Worm (Caenorhabditis elegans): Measurements from ENCODE around the gene rab-33.

DNA sequence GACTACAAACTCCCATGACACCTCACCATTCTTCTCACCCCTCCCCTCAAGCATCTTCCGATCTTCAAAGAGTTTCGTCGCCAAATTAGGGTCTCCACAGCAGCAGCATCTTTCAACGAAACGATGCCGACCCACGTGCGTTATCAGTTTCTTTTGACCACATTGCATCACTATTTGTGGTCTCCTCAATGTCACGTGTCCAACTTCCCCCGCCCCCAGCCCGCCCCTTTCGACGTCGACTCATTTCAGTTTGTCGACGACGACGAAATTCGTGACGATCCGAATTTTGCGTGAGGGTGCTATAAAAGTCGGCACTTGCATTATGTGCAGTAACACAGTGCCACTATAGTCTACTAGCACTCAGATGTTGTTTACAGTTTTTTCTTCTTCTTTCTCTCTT, 30.5 kb upstream of the rab-33 start:
- TF ChIP-seq unc-62 (GFP tag; optimal IDR thresholded peaks at IDR 0.05) (no peak), K11D2.4 (GFP tag; IDR thresholded peaks at IDR 0.05) (peak; percentile 46; the same call in 1 of the 2 replicates)
